Worm (Caenorhabditis elegans) whole organism, L1 larva: ENCODE results near the gene C44H9.4.

ENCODE experiments used
- ama-1 ChIP-seq: fragments of 150-350 bp; optimal IDR thresholded peaks from 2 replicates; lab custom pipeline; 2014
- ceh-82 ChIP-seq, 3 experiments: fragments of 150-350 bp in 1 of 3; sonication (generic microtip) in 2 of 3; optimal IDR thresholded peaks; 2 replicates each; lab custom pipeline; 2014 to 2017; ENCODE audit warnings: missing biosample characterization in 3 of 3, missing genetic modification characterization in 3 of 3
- ceh-88 ChIP-seq: fragments of 200-800 bp; sonication (Bioruptor generic); IDR thresholded peaks from 2 replicates; pipeline ENCODE4 v1.3.6; 2022; ENCODE audit warnings: missing genetic modification characterization, missing compliant biosample characterization
- elt-2 ChIP-seq: sonication (generic microtip); optimal IDR thresholded peaks from 2 replicates; lab custom pipeline; 2016; ENCODE audit warnings: missing genetic modification characterization, mild to moderate bottlenecking, inconsistent platforms, missing compliant biosample characterization, missing genetic modification reagents
- nhr-28 ChIP-seq: fragments of 150-350 bp; optimal IDR thresholded peaks from 2 replicates; lab custom pipeline; 2014; ENCODE audit warnings: missing biosample characterization, missing genetic modification characterization
- nhr-76 ChIP-seq: sonication (generic microtip); optimal IDR thresholded peaks from 2 replicates; lab custom pipeline; 2017; ENCODE audit warnings: missing biosample characterization, missing genetic modification characterization
- pqm-1 ChIP-seq: sonication (generic microtip); optimal IDR thresholded peaks from 3 replicates; lab custom pipeline; 2017; ENCODE audit warnings: missing biosample characterization, missing genetic modification characterization
- unc-62 ChIP-seq: fragments of 150-350 bp; optimal IDR thresholded peaks from 2 replicates; lab custom pipeline; 2014; ENCODE audit warnings: missing biosample characterization, missing genetic modification reagents, missing genetic modification characterization
- ztf-4 ChIP-seq: fragments of 150-350 bp; optimal IDR thresholded peaks from 2 replicates; lab custom pipeline; 2014; ENCODE audit warnings: missing biosample characterization, missing genetic modification characterization

DNA sequence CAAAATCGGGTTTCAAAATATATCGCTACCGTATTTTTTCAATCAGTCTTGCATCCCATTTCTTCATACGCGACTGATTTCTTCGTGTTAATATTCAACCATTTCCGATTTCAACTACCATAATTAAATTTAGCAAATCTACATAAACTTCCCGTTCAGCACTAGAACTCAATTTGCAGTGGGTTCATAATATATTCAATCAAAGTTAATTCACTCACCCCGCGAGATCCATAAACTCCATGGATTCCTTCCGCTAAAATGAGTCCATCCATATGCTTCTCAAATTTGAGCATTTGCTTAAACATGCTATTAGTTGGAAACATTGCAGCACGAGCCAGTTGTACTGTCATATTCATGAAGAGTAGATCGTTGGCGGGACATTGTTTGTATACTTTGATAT, 17.0 kb upstream of the C44H9.4 start:
- no peak for TF ChIP-seq elt-2
- no peak for TF ChIP-seq ztf-4 (tag; lab: Kevin White, UChicago)
- TF ChIP-seq ceh-88 (GFP tag; lab: Robert Waterston, UW), result no peak
- no peak for TF ChIP-seq unc-62 (GFP tag; lab: Kevin White, UChicago)
- no peak for TF ChIP-seq nhr-76 (tag; lab: Kevin White, UChicago)
- no peak for TF ChIP-seq pqm-1
- no peak for TF ChIP-seq ama-1
- TF ChIP-seq ceh-82 (tag; optimal IDR thresholded peaks at IDR 0.05; lab: Kevin White, UChicago), result no peak
- TF ChIP-seq nhr-28 (tag; lab: Kevin White, UChicago), result no peak
